Fruit fly (Drosophila melanogaster): ENCODE results near the gene cup.

- TF ChIP-seq CTCF (optimal IDR thresholded peaks at IDR 0.05): no peak
- no peak for TF ChIP-seq CG8478 (optimal IDR thresholded peaks at IDR 0.05)
These were observed 43.0 kb downstream of the cup start for dm6 chr2L:6706368-6706919.
